Worm (Caenorhabditis elegans) whole organism, L4/young adult: ENCODE measurements around the gene C31E10.11.

Source experiments
- W03F9.2 ChIP-seq: fragments of 150-350 bp; optimal IDR thresholded peaks from 2 replicates; lab custom pipeline; 2014; ENCODE audit warnings: missing biosample characterization, missing genetic modification characterization
- dao-5 ChIP-seq: sonication (generic microtip); optimal IDR thresholded peaks from 2 replicates; lab custom pipeline; 2016; ENCODE audit warnings: missing genotype, missing genetic modification characterization, moderate library complexity, missing compliant biosample characterization
- him-1 ChIP-seq: sonication (generic microtip); optimal IDR thresholded peaks from 2 replicates; lab custom pipeline; 2016; ENCODE audit warnings: missing genotype, missing genetic modification reagents, missing genetic modification characterization, missing compliant biosample characterization

Gene C31E10.11

ce11 chrX:13968292-13968691 is 22.3 kb downstream of the C31E10.11 start, which contains the start of gene pqn-39:
pqn-39 (minus strand) TSS chrX:13968676.
- TF ChIP-seq him-1 (tag; lab: Kevin White, UChicago) = no peak
- TF ChIP-seq dao-5 = no peak
- TF ChIP-seq W03F9.2 (tag; lab: Kevin White, UChicago) = no peak

DNA sequence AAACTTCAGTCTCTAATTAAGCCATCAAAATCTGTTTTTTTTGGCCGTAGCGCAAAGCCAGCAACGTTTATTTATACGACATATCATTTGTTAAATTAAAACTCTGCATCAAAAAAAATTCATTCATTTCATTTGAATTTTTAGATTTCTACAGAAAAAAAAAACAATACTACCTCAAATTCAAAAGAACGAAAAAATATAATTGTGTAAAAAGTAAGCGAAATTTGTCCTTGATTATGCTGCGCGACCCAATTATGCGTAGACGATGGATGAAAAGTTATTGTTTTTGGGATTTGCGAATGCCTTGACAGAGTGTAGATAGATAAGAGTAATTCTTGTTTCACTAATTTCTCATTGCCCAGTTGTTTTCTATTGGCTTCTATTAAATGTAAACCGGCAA is 27.4 kb downstream of the C31E10.11 start, which contains the start of gene F48F7.3:
Gene F48F7.3 (plus strand): TSS at position 301 of the 400 bp plus-strand sequence.
- TF ChIP-seq dao-5 = no peak
- TF ChIP-seq him-1 (tag; lab: Kevin White, UChicago) = no peak
- no peak for TF ChIP-seq W03F9.2 (tag; lab: Kevin White, UChicago)

ce11 chrX:13959849-13960248 is 30.7 kb downstream of the C31E10.11 start, which contains the start of gene syx-2:
syx-2 (plus strand) TSS chrX:13960149.
- TF ChIP-seq W03F9.2 (tag; lab: Kevin White, UChicago) = no peak
- TF ChIP-seq him-1 (tag; lab: Kevin White, UChicago) = no peak
- no peak for TF ChIP-seq dao-5

DNA sequence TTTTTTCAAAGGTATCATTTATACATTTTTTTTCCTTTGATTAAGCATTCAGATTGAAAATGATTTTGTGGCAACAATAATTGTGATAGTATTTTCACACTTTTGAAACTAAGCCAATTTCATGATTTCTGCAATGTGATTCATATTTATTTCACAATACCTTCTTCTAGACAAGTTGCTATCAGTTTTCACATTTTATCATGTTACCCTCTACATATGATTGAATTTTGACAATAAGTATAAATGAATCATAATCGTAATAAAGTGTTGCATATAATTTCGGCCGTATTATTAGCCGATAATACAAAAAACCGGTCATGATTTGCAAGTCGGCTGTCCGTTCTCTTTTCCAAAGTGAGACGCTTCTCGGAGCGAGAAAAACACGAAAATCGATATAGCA is 31.2 kb downstream of the C31E10.11 start:
- TF ChIP-seq W03F9.2 (tag; lab: Kevin White, UChicago) = no peak
- no peak for TF ChIP-seq dao-5
- TF ChIP-seq him-1 (tag; lab: Kevin White, UChicago) = no peak

DNA sequence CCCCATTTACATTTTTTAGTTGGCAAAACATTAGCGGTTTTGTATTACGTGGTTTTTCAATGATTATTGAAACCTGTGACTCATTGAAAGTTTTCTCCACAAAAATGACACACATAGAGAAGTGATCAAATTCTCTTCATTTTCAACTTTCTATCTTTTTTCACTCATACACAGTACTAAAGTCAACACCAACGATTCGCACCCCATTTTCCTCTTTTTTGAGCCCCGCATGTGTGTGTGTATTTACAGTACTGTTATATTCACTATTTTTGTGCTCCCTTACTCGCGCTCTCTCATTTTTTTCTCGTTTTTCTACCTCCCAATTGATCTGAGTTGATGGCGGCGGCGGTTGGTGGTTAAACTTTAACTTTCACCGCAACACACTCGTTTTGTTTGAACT is 32.1 kb downstream of the C31E10.11 start:
- TF ChIP-seq him-1 (tag; lab: Kevin White, UChicago) = no peak
- no peak for TF ChIP-seq W03F9.2 (tag; lab: Kevin White, UChicago)
- TF ChIP-seq dao-5 = no peak

ce11 chrX:13952347-13952746 is 38.2 kb downstream of the C31E10.11 start:
- TF ChIP-seq him-1 (tag; lab: Kevin White, UChicago) (no peak), W03F9.2 (tag; lab: Kevin White, UChicago) (no peak), dao-5 (no peak)

DNA sequence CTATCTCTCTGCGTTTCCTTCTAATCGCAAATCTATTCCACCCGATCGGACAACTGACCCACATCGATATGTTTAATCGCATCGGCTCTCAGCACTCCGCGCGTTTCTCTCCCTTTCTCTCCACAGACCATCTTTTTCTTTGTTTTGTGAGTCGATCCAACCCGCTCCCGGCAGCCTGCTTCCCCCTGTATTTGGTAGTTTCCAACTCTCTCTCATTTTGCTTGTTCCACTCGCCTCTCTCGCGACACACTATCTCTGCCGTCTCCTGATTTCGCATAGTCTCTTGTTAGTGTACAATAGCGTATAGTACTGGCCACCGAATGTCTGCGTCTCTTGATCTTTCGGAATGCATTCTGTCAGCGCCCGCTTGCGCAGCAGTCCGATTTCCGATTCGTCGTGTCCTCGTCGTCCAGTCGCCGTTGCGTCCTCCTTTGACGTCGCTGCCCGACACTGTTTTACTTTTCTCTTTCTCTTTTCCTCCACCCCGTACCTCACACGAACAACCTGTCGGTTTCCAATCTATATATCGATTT is 39.9 kb downstream of the C31E10.11 start:
- no peak for TF ChIP-seq dao-5
- TF ChIP-seq W03F9.2 (tag; lab: Kevin White, UChicago) = peak; percentile 25

ce11 chrX:13948810-13949209 is 41.8 kb downstream of the C31E10.11 start, which contains the start of gene alg-1:
alg-1 (plus strand) TSS chrX:13949110.
- no peak for TF ChIP-seq dao-5
- TF ChIP-seq W03F9.2 (tag; lab: Kevin White, UChicago) = no peak
- TF ChIP-seq him-1 (tag; lab: Kevin White, UChicago) = no peak

DNA sequence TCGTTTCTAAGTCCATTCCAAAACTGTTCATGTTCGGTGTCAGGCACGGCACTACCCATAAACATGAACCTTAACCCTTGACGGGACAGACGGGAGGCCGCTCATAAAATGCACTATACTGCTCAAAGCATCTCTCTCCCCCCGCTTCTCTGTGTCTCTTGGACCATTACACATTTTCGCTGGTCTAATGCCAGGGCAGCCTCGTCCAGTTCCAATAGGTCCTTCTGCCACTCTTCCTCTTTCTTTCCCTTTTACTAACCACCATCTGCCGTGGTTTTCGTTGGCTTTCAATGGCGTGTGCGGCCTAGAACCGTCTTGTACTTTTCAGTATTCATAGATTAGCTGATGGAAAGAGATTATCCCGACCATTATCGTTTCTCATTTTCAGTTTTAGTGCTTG is 42.4 kb downstream of the C31E10.11 start:
- TF ChIP-seq dao-5 (no peak), him-1 (tag; lab: Kevin White, UChicago) (no peak), W03F9.2 (tag; lab: Kevin White, UChicago) (no peak)

DNA sequence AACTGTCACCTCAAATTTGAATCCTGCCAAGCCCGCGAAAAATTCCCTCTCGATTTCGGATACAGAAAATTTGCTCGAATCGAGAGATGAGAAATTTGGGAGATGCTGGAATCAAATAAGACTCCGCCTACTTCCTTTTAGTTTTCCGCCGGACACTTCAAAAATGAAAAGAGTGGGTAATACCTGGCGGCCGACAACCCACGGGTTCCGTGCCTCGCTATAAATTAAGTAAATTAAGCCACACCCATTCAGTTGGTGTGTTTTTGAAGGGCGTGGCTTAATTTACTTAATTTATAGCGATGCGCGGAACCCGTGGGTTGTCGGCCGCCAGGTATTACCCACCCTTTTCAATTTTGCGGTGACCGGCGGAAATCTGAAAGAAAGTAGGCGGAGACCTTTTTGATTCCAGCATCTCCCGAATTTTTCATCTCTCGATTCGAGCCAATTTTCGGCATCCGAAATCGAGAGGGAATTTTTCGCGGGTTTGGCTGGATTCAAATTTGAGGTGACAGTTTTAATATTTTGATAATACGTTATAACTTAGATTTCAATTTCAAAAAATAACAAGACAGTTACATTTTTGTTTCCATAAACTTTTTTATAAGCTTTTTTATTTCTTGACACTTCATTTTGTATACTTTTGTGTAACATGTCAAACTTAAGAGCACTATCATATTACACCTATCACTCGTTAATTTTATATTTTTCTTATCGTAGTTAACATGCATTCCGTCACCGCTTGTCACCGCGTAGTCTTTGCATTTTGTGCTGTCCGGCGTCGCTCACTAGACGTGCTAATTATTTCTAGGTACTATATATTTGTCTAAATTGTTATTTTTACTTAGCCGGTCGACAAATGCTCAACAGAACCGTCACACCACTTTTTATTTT is 43.6 kb downstream of the C31E10.11 start:
- no peak for TF ChIP-seq dao-5
- TF ChIP-seq him-1 (tag; lab: Kevin White, UChicago) = no peak
- no peak for TF ChIP-seq W03F9.2 (tag; lab: Kevin White, UChicago)

DNA sequence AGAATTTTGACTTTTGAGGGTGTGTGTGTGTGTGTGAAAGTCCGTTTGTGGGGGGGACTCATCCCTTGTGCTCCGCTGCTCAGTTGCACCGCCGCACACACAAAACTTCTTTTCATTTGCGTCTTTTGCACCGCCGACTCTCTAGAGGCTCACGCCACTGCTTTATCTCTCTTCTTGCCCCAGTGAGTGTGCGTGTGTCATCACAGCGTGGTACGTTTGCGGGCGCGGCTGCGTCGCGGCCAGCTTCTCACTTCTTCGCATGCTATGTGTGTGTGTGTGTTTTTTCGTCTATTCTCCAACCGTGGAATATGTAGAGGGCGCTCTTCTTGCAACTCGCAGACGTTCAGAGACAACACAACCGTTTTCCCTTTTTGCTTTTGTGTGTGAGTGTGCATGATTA is 45.1 kb downstream of the C31E10.11 start:
- TF ChIP-seq him-1 (tag; lab: Kevin White, UChicago) = peak; percentile 68
- no peak for TF ChIP-seq dao-5
- no peak for TF ChIP-seq W03F9.2 (tag; lab: Kevin White, UChicago)

DNA sequence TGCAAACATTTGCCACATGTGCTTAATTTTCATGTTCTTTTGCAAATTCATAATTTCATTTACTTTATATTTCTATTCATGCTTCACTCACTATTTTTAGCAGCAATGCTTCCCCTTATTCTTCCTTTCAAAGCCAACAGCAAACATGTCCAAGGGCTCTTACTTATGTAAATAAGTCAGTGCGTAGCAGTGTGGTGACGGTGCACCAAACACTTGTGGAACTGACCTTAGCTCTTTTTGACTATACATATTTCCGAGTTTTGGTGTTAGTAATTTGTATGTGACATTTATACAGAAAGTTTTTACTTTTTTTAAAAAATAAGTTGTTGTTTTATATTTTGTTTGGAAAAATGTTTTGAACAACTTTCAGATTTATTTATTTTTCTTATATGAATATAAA is 45.5 kb downstream of the C31E10.11 start:
- TF ChIP-seq him-1 (tag; lab: Kevin White, UChicago) (no peak), W03F9.2 (tag; lab: Kevin White, UChicago) (no peak), dao-5 (no peak)

- TF ChIP-seq him-1 (tag; lab: Kevin White, UChicago) = no peak
- TF ChIP-seq W03F9.2 (tag; lab: Kevin White, UChicago) = no peak
- no peak for TF ChIP-seq dao-5
Observed at ce11 chrX:13944184-13944583, 46.4 kb downstream of the C31E10.11 start.

DNA sequence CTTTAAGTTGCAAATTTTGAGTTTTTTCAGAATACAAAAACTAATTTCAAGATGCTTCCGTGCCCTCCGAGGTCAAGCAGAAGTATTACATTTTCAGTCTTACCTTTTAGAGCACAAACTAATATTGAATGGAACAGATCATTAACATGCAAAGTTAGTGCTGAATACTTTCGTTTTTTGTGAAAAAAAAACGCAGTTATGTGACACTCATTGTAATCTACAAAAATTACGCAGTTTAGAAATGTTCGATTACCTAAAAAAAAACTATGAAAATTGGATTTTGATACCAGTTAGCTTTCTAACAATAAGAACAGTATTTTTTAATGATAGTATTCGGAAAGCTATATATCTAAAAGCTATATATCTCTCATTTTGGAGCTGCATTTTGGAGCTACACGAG is 48.7 kb downstream of the C31E10.11 start:
- TF ChIP-seq W03F9.2 (tag; lab: Kevin White, UChicago) (no peak), dao-5 (no peak), him-1 (tag; lab: Kevin White, UChicago) (no peak)
